Fruit fly (Drosophila melanogaster) whole organism, embryonic: ENCODE data around the gene CG14280.

ENCODE experiments used
- Atf-2 ChIP-seq: fragments of 200-800 bp; sonication (Bioruptor generic); optimal IDR thresholded peaks from 2 replicates; lab custom pipeline; 2016; ENCODE audit warnings: missing biosample characterization, missing genetic modification characterization
- Atf3 ChIP-seq: fragments of 200-800 bp; sonication (Bioruptor generic); optimal IDR thresholded peaks from 3 replicates; lab custom pipeline; 2016; ENCODE audit warnings: missing biosample characterization, missing genetic modification characterization
- B-H2 ChIP-seq: fragments of 200-800 bp; sonication (Bioruptor generic); optimal IDR thresholded peaks from 2 replicates; lab custom pipeline; 2018; ENCODE audit warnings: missing biosample characterization, mild to moderate bottlenecking, missing genetic modification characterization
- CG10366 ChIP-seq: fragments of 200-800 bp; sonication (Bioruptor generic); IDR thresholded peaks from 2 replicates; pipeline ENCODE4 v1.3.6; 2022; ENCODE audit warnings: missing biosample characterization, missing genetic modification characterization
- CG11093 ChIP-seq: fragments of 200-800 bp; sonication (Bioruptor generic); IDR thresholded peaks from 3 replicates; pipeline ENCODE4 v1.3.6; 2022; ENCODE audit warnings: missing biosample characterization, missing genetic modification characterization
- CG17361 ChIP-seq: fragments of 200-800 bp; sonication (Bioruptor generic); IDR thresholded peaks from 3 replicates; pipeline ENCODE4 v1.3.6; 2022; ENCODE audit warnings: missing biosample characterization, missing genetic modification characterization
- CG30020 ChIP-seq: fragments of 200-800 bp; optimal IDR thresholded peaks from 2 replicates; lab custom pipeline; 2019; ENCODE audit warnings: missing biosample characterization, mild to moderate bottlenecking, missing genetic modification characterization, moderate library complexity
- CG3838 ChIP-seq: fragments of 200-800 bp; sonication (Bioruptor generic); optimal IDR thresholded peaks from 3 replicates; lab custom pipeline; 2016; ENCODE audit warnings: missing biosample characterization, missing genetic modification characterization
- CG4424 ChIP-seq: fragments of 200-800 bp; sonication (Bioruptor generic); optimal IDR thresholded peaks from 3 replicates; lab custom pipeline; 2016; ENCODE audit warnings: missing biosample characterization, missing genetic modification characterization
- CG4617 ChIP-seq: fragments of 200-800 bp; sonication (Bioruptor generic); optimal IDR thresholded peaks from 3 replicates; lab custom pipeline; 2016; ENCODE audit warnings: missing biosample characterization, missing genetic modification characterization, borderline replicate concordance
- CG4707 ChIP-seq: fragments of 200-800 bp; sonication (Bioruptor generic); optimal IDR thresholded peaks from 2 replicates; lab custom pipeline; 2018; ENCODE audit warnings: missing biosample characterization, mild to moderate bottlenecking, missing genetic modification characterization, moderate library complexity
- CG5180 ChIP-seq: fragments of 200-800 bp; sonication (Bioruptor generic); optimal IDR thresholded peaks from 3 replicates; lab custom pipeline; 2017; ENCODE audit warnings: missing biosample characterization, missing genetic modification characterization, mild to moderate bottlenecking, moderate library complexity, missing genetic modification reagents
- CG8924 ChIP-seq: fragments of 200-800 bp; optimal IDR thresholded peaks from 3 replicates; lab custom pipeline; 2019; ENCODE audit warnings: missing biosample characterization, mild to moderate bottlenecking, missing genetic modification characterization, moderate library complexity
- CG8944 ChIP-seq: fragments of 200-800 bp; sonication (Bioruptor generic); optimal IDR thresholded peaks from 3 replicates; lab custom pipeline; 2016; ENCODE audit warnings: missing biosample characterization, missing genetic modification characterization
- Dbx ChIP-seq: fragments of 200-800 bp; sonication (Bioruptor generic); IDR thresholded peaks from 3 replicates; pipeline ENCODE4 v1.3.6; 2022; ENCODE audit warnings: missing biosample characterization, missing genetic modification characterization
- Gug ChIP-seq: fragments of 200-800 bp; sonication (Bioruptor generic); IDR thresholded peaks from 4 replicates; pipeline ENCODE4 v1.3.6; 2022; ENCODE audit warnings: missing biosample characterization, missing genetic modification characterization
- Hmr ChIP-seq: fragments of 200-800 bp; sonication (Bioruptor generic); optimal IDR thresholded peaks from 3 replicates; lab custom pipeline; 2017; ENCODE audit warnings: mild to moderate bottlenecking, missing biosample characterization, missing genetic modification reagents, missing genetic modification characterization
- Hmx ChIP-seq: fragments of 200-800 bp; sonication (Bioruptor generic); optimal IDR thresholded peaks from 2 replicates; lab custom pipeline; 2016; ENCODE audit warnings: missing biosample characterization, missing genetic modification characterization
- Hsf ChIP-seq: fragments of 200-800 bp; sonication (Bioruptor generic); optimal IDR thresholded peaks from 3 replicates; lab custom pipeline; 2016; ENCODE audit warnings: missing biosample characterization, missing genetic modification characterization
- Jarid2 ChIP-seq: fragments of 200-800 bp; sonication (Bioruptor generic); optimal IDR thresholded peaks from 3 replicates; lab custom pipeline; 2017; ENCODE audit warnings: mild to moderate bottlenecking, missing biosample characterization, missing genetic modification reagents, missing genetic modification characterization
- Lhr ChIP-seq: fragments of 200-800 bp; sonication (Bioruptor generic); optimal IDR thresholded peaks from 3 replicates; lab custom pipeline; 2017; ENCODE audit warnings: mild to moderate bottlenecking, missing biosample characterization, missing genetic modification reagents, missing genetic modification characterization
- Nf-YA ChIP-seq: fragments of 200-800 bp; sonication (Bioruptor generic); IDR thresholded peaks from 2 replicates; pipeline ENCODE4 v1.3.6; 2022; ENCODE audit warnings: missing biosample characterization, missing genetic modification characterization
- Oaz ChIP-seq: fragments of 200-800 bp; sonication (Bioruptor generic); IDR thresholded peaks from 2 replicates; pipeline ENCODE4 v1.3.6; 2022; ENCODE audit warnings: missing biosample characterization, missing genetic modification characterization
- Opbp ChIP-seq: fragments of 200-800 bp; sonication (Bioruptor generic); IDR thresholded peaks from 3 replicates; pipeline ENCODE4 v1.3.6; 2022; ENCODE audit warnings: missing biosample characterization, missing genetic modification characterization; ENCODE audit not compliant: partially characterized antibody
- Scr ChIP-seq: fragments of 200-800 bp; sonication (Bioruptor generic); IDR thresholded peaks from 2 replicates; pipeline ENCODE4 v1.3.6; 2022; ENCODE audit warnings: missing biosample characterization, missing genetic modification characterization; ENCODE audit not compliant: partially characterized antibody
- Sox102F ChIP-seq: fragments of 200-800 bp; sonication (Bioruptor generic); optimal IDR thresholded peaks from 2 replicates; lab custom pipeline; 2018; ENCODE audit warnings: missing biosample characterization, mild to moderate bottlenecking, missing genetic modification characterization, moderate library complexity
- abd-A ChIP-seq: fragments of 200-800 bp; sonication (Bioruptor generic); optimal IDR thresholded peaks from 3 replicates; lab custom pipeline; 2019; ENCODE audit warnings: missing biosample characterization, mild to moderate bottlenecking, missing genetic modification characterization, moderate library complexity
- ato ChIP-seq: fragments of 200-800 bp; sonication (Bioruptor generic); IDR thresholded peaks from 2 replicates; pipeline ENCODE4 v1.3.6; 2022; ENCODE audit warnings: missing biosample characterization, missing genetic modification characterization; ENCODE audit not compliant: partially characterized antibody
- bbx ChIP-seq: fragments of 200-800 bp; sonication (Bioruptor generic); IDR thresholded peaks from 2 replicates; pipeline ENCODE4 v1.3.6; 2022; ENCODE audit warnings: missing biosample characterization, missing genetic modification characterization; ENCODE audit not compliant: partially characterized antibody
- cwo ChIP-seq: fragments of 200-800 bp; sonication (Bioruptor generic); optimal IDR thresholded peaks from 3 replicates; lab custom pipeline; 2017; ENCODE audit warnings: missing biosample characterization, missing genetic modification characterization, mild to moderate bottlenecking, moderate library complexity, missing genetic modification reagents
- dmrt99B ChIP-seq: fragments of 200-800 bp; sonication (Bioruptor generic); optimal IDR thresholded peaks from 2 replicates; lab custom pipeline; 2018; ENCODE audit warnings: missing biosample characterization, mild to moderate bottlenecking, missing genetic modification characterization, moderate library complexity
- dpn ChIP-seq, 2 experiments: fragments of 200-800 bp; sonication (Bioruptor generic); optimal IDR thresholded peaks; 3 replicates each; lab custom pipeline; 2016; ENCODE audit warnings: missing biosample characterization in 2 of 2, missing genetic modification characterization in 2 of 2
- ewg ChIP-seq: fragments of 200-800 bp; sonication (Bioruptor generic); optimal IDR thresholded peaks from 3 replicates; lab custom pipeline; 2017; ENCODE audit warnings: mild to moderate bottlenecking, missing biosample characterization, missing genetic modification reagents, missing genetic modification characterization
- ftz-f1 ChIP-seq: fragments of 200-800 bp; sonication (Bioruptor generic); optimal IDR thresholded peaks from 2 replicates; lab custom pipeline; 2016; ENCODE audit warnings: missing biosample characterization, missing genetic modification characterization
- hb ChIP-seq: fragments of 200-800 bp; sonication (Bioruptor generic); IDR thresholded peaks from 3 replicates; pipeline ENCODE4 v1.3.6; 2022; ENCODE audit warnings: missing biosample characterization, missing genetic modification characterization; ENCODE audit not compliant: partially characterized antibody
- ind ChIP-seq: fragments of 200-800 bp; sonication (Bioruptor generic); optimal IDR thresholded peaks from 3 replicates; lab custom pipeline; 2016; ENCODE audit warnings: missing biosample characterization, missing genetic modification characterization
- jumu ChIP-seq: fragments of 200-800 bp; sonication (Bioruptor generic); optimal IDR thresholded peaks from 3 replicates; lab custom pipeline; 2016; ENCODE audit warnings: missing biosample characterization, missing genetic modification characterization
- lbe ChIP-seq: fragments of 200-800 bp; sonication (Bioruptor generic); optimal IDR thresholded peaks from 2 replicates; lab custom pipeline; 2016; ENCODE audit warnings: missing biosample characterization, mild to moderate bottlenecking, missing genetic modification characterization
- lov ChIP-seq, 2 experiments: fragments of 200-800 bp in 1 of 2; fragments of >200 bp in 1 of 2; sonication (Bioruptor generic) in 1 of 2; IDR thresholded peaks in 1 of 2; optimal IDR thresholded peaks in 1 of 2; 2 replicates in 1 of 2; 3 replicates in 1 of 2; pipeline versions ENCODE4 v1.3.6 to Lab custom; 2017 to 2022; ENCODE audit warnings: missing biosample characterization in 1 of 2, missing genetic modification characterization in 1 of 2
- nmo ChIP-seq: fragments of 200-800 bp; sonication (Bioruptor generic); optimal IDR thresholded peaks from 2 replicates; lab custom pipeline; 2018; ENCODE audit warnings: missing biosample characterization, mild to moderate bottlenecking, missing genetic modification characterization, moderate library complexity
- pita ChIP-seq: fragments of 200-800 bp; sonication (Bioruptor generic); optimal IDR thresholded peaks from 2 replicates; lab custom pipeline; 2017; ENCODE audit warnings: missing biosample characterization, mild to moderate bottlenecking, missing genetic modification characterization
- pnt ChIP-seq: fragments of 200-800 bp; sonication (Bioruptor generic); optimal IDR thresholded peaks from 3 replicates; lab custom pipeline; 2016; ENCODE audit warnings: missing biosample characterization, missing genetic modification characterization
- row ChIP-seq: fragments of 200-800 bp; sonication (Bioruptor generic); IDR thresholded peaks from 3 replicates; pipeline ENCODE4 v1.3.6; 2022; ENCODE audit warnings: missing biosample characterization, missing genetic modification characterization
- sens-2 ChIP-seq: fragments of 200-800 bp; sonication (Bioruptor generic); IDR thresholded peaks from 2 replicates; pipeline ENCODE4 v1.3.6; 2022; ENCODE audit warnings: missing biosample characterization, missing genetic modification characterization
- shn ChIP-seq: fragments of 200-800 bp; sonication (Bioruptor generic); optimal IDR thresholded peaks from 3 replicates; lab custom pipeline; 2016; ENCODE audit warnings: missing biosample characterization, missing genetic modification characterization
- stwl ChIP-seq: fragments of 200-800 bp; sonication (Bioruptor generic); optimal IDR thresholded peaks from 3 replicates; lab custom pipeline; 2018; ENCODE audit warnings: missing biosample characterization, mild to moderate bottlenecking, missing genetic modification characterization, moderate library complexity
- tap ChIP-seq: fragments of 200-800 bp; optimal IDR thresholded peaks from 3 replicates; lab custom pipeline; 2019; ENCODE audit warnings: missing biosample characterization, mild to moderate bottlenecking, missing genetic modification characterization, moderate library complexity
- tna ChIP-seq: fragments of 200-800 bp; sonication (Bioruptor generic); IDR thresholded peaks from 2 replicates; pipeline ENCODE4 v1.3.6; 2022; ENCODE audit warnings: missing biosample characterization, missing genetic modification characterization; ENCODE audit not compliant: partially characterized antibody
- trh ChIP-seq: fragments of 200-800 bp; sonication (Bioruptor generic); optimal IDR thresholded peaks from 2 replicates; lab custom pipeline; 2016; ENCODE audit warnings: missing biosample characterization, missing genetic modification characterization
- wor ChIP-seq: fragments of 200-800 bp; sonication (Bioruptor generic); IDR thresholded peaks from 2 replicates; pipeline ENCODE4 v1.3.6; 2022; ENCODE audit warnings: missing biosample characterization, missing genetic modification characterization

Gene CG14280

dm6 chr3R:19223369-19223768 lies 33.2 kb upstream of the CG14280 start (continued):
- TF ChIP-seq ato (GFP tag; lab: Robert Waterston, UW), result no peak
- TF ChIP-seq abd-A (tag; lab: Kevin White, UChicago), result peak; percentile 51
- no peak for TF ChIP-seq Hsf
- no peak for TF ChIP-seq trh (GFP tag; lab: Kevin White, UChicago)
- TF ChIP-seq CG10366 (GFP tag; lab: Robert Waterston, UW), result no peak
- no peak for TF ChIP-seq jumu
- TF ChIP-seq row (GFP tag; lab: Robert Waterston, UW), result no peak
- TF ChIP-seq wor, result no peak
- TF ChIP-seq lbe (GFP tag; lab: Kevin White, UChicago), result no peak
- no peak for TF ChIP-seq Oaz (GFP tag; lab: Robert Waterston, UW)
- no peak for TF ChIP-seq Jarid2 (GFP tag; lab: Kevin White, UChicago)
- no peak for TF ChIP-seq hb (GFP tag; lab: Robert Waterston, UW)
- TF ChIP-seq Hmr, result peak; percentile 25
- TF ChIP-seq Dbx (GFP tag; lab: Robert Waterston, UW), result no peak
- TF ChIP-seq CG3838, result no peak
- no peak for TF ChIP-seq pnt (GFP tag; lab: Kevin White, UChicago)
- TF ChIP-seq lov (optimal IDR thresholded peaks at IDR 0.05; lab: Kevin White, UChicago), result no peak
- no peak for TF ChIP-seq lov (GFP tag; IDR thresholded peaks at IDR 0.05; lab: Robert Waterston, UW)
- no peak for TF ChIP-seq Hmx (GFP tag; lab: Kevin White, UChicago)
- 0 out of 2 replicates have a peak, but pooled peaks have one; percentile 13 for TF ChIP-seq sens-2
- TF ChIP-seq pita, result no peak
- TF ChIP-seq Sox102F, result no peak
- TF ChIP-seq Atf-2 (GFP tag; lab: Kevin White, UChicago), result no peak
- TF ChIP-seq CG5180 (GFP tag; lab: Kevin White, UChicago), result no peak
- TF ChIP-seq CG8944 (GFP tag; lab: Kevin White, UChicago), result no peak
- TF ChIP-seq CG4424 (GFP tag; lab: Kevin White, UChicago), result no peak
- no peak for TF ChIP-seq Opbp (GFP tag; lab: Robert Waterston, UW)
- TF ChIP-seq ftz-f1, result peak; percentile 20
- TF ChIP-seq shn (GFP tag; lab: Kevin White, UChicago), result no peak
- no peak for TF ChIP-seq CG4617
- no peak for TF ChIP-seq CG17361
- no peak for TF ChIP-seq tap (tag; lab: Kevin White, UChicago)
- no peak for TF ChIP-seq stwl
- no peak for TF ChIP-seq ind (GFP tag; lab: Kevin White, UChicago)
- no peak for TF ChIP-seq CG11093 (GFP tag; lab: Robert Waterston, UW)
- TF ChIP-seq CG4707, result no peak
- TF ChIP-seq Gug (GFP tag; lab: Robert Waterston, UW), result no peak
- TF ChIP-seq CG30020 (tag; lab: Kevin White, UChicago), result no peak
- no peak for TF ChIP-seq CG8924
- TF ChIP-seq B-H2, result peak; percentile 61
- TF ChIP-seq nmo (GFP tag; lab: Kevin White, UChicago), result no peak
- TF ChIP-seq tna, result no peak
- no peak for TF ChIP-seq Scr (GFP tag; lab: Robert Waterston, UW)
- no peak for TF ChIP-seq bbx (GFP tag; lab: Robert Waterston, UW)
- no peak for TF ChIP-seq ewg (GFP tag; lab: Kevin White, UChicago)
- no peak for TF ChIP-seq Nf-YA (GFP tag; lab: Robert Waterston, UW)
- no peak for TF ChIP-seq Lhr
- TF ChIP-seq dpn (GFP tag; optimal IDR thresholded peaks at IDR 0.05; lab: Kevin White, UChicago), result no peak
- TF ChIP-seq cwo (GFP tag; lab: Kevin White, UChicago), result peak; percentile 96
- TF ChIP-seq Atf3, result no peak
- no peak for TF ChIP-seq dmrt99B
